Fruit fly (Drosophila melanogaster) whole organism, embryonic: ENCODE data around the gene Ank2.

Experiments used
- Atf3 ChIP-seq: fragments of 200-800 bp; sonication (Bioruptor generic); optimal IDR thresholded peaks from 3 replicates; lab custom pipeline; 2016; ENCODE audit warnings: missing biosample characterization, missing genetic modification characterization
- C15 ChIP-seq: fragments of 200-800 bp; sonication (Bioruptor generic); IDR thresholded peaks from 3 replicates; pipeline ENCODE4 v1.3.6; 2022; ENCODE audit warnings: missing biosample characterization, missing genetic modification characterization
- CG10147 ChIP-seq: fragments of 200-800 bp; sonication (Bioruptor generic); optimal IDR thresholded peaks from 2 replicates; lab custom pipeline; 2019; ENCODE audit warnings: missing biosample characterization, mild to moderate bottlenecking, missing genetic modification characterization, moderate library complexity
- CG10543 ChIP-seq: fragments of 200-800 bp; sonication (Bioruptor generic); optimal IDR thresholded peaks from 3 replicates; lab custom pipeline; 2017; ENCODE audit warnings: missing biosample characterization, mild to moderate bottlenecking, missing genetic modification characterization, moderate library complexity
- CG11093 ChIP-seq: fragments of 200-800 bp; sonication (Bioruptor generic); IDR thresholded peaks from 3 replicates; pipeline ENCODE4 v1.3.6; 2022; ENCODE audit warnings: missing biosample characterization, missing genetic modification characterization
- CG11456 ChIP-seq: fragments of 200-800 bp; sonication (Bioruptor generic); IDR thresholded peaks from 3 replicates; pipeline ENCODE4 v1.3.6; 2022; ENCODE audit warnings: missing biosample characterization, missing genetic modification characterization
- CG11504 ChIP-seq: fragments of 200-800 bp; sonication (Bioruptor generic); optimal IDR thresholded peaks from 3 replicates; lab custom pipeline; 2019; ENCODE audit warnings: missing biosample characterization, mild to moderate bottlenecking, missing genetic modification characterization, moderate library complexity
- CG13894 ChIP-seq: fragments of 200-800 bp; sonication (Bioruptor generic); optimal IDR thresholded peaks from 3 replicates; lab custom pipeline; 2018; ENCODE audit warnings: missing biosample characterization, mild to moderate bottlenecking, missing genetic modification characterization, moderate library complexity
- CG1602 ChIP-seq: fragments of 200-800 bp; sonication (Bioruptor generic); optimal IDR thresholded peaks from 3 replicates; lab custom pipeline; 2016; ENCODE audit warnings: missing biosample characterization, missing genetic modification characterization
- CG18262 ChIP-seq: fragments of 200-800 bp; optimal IDR thresholded peaks from 3 replicates; lab custom pipeline; 2019; ENCODE audit warnings: missing biosample characterization, mild to moderate bottlenecking, missing genetic modification characterization, moderate library complexity
- CG2129 ChIP-seq: fragments of 200-800 bp; sonication (Bioruptor generic); IDR thresholded peaks from 2 replicates; pipeline ENCODE4 v1.3.6; 2022; ENCODE audit warnings: missing biosample characterization, missing genetic modification characterization; ENCODE audit not compliant: partially characterized antibody
- CG30020 ChIP-seq: fragments of 200-800 bp; optimal IDR thresholded peaks from 2 replicates; lab custom pipeline; 2019; ENCODE audit warnings: missing biosample characterization, mild to moderate bottlenecking, missing genetic modification characterization, moderate library complexity
- CG31388 ChIP-seq: fragments of 200-800 bp; sonication (Bioruptor generic); optimal IDR thresholded peaks from 2 replicates; lab custom pipeline; 2016; ENCODE audit warnings: missing biosample characterization, missing genetic modification characterization
- CG33213 ChIP-seq: fragments of 200-800 bp; sonication (Bioruptor generic); optimal IDR thresholded peaks from 3 replicates; lab custom pipeline; 2016; ENCODE audit warnings: missing biosample characterization, missing genetic modification characterization
- CG42726 ChIP-seq: fragments of 200-800 bp; sonication (Bioruptor generic); IDR thresholded peaks from 2 replicates; pipeline ENCODE4 v1.3.6; 2022; ENCODE audit warnings: missing biosample characterization, missing genetic modification characterization; ENCODE audit not compliant: partially characterized antibody
- CG4404 ChIP-seq: fragments of 200-800 bp; sonication (Bioruptor generic); IDR thresholded peaks from 2 replicates; pipeline ENCODE4 v1.3.6; 2022; ENCODE audit warnings: missing biosample characterization, missing genetic modification characterization
- CG4730 ChIP-seq: fragments of 200-800 bp; sonication (Bioruptor generic); IDR thresholded peaks from 2 replicates; pipeline ENCODE4 v1.3.6; 2022; ENCODE audit warnings: missing biosample characterization, missing genetic modification characterization
- CG6175 ChIP-seq: fragments of 200-800 bp; sonication (Bioruptor generic); IDR thresholded peaks from 3 replicates; pipeline ENCODE4 v1.3.6; 2022; ENCODE audit warnings: missing biosample characterization, missing genetic modification characterization
- CG6272 ChIP-seq: fragments of 200-800 bp; sonication (Bioruptor generic); IDR thresholded peaks from 2 replicates; pipeline ENCODE4 v1.3.6; 2022; ENCODE audit warnings: missing biosample characterization, missing genetic modification characterization
- CG7271 ChIP-seq: fragments of 200-800 bp; sonication (Bioruptor generic); optimal IDR thresholded peaks from 2 replicates; lab custom pipeline; 2018; ENCODE audit warnings: missing biosample characterization, mild to moderate bottlenecking, missing genetic modification characterization, moderate library complexity
- CG7745 ChIP-seq: fragments of 200-800 bp; sonication (Bioruptor generic); optimal IDR thresholded peaks from 2 replicates; lab custom pipeline; 2018; ENCODE audit warnings: missing biosample characterization, mild to moderate bottlenecking, missing genetic modification characterization, moderate library complexity
- CG8944 ChIP-seq: fragments of 200-800 bp; sonication (Bioruptor generic); optimal IDR thresholded peaks from 3 replicates; lab custom pipeline; 2016; ENCODE audit warnings: missing biosample characterization, missing genetic modification characterization
- CG9876 ChIP-seq: fragments of 200-800 bp; sonication (Bioruptor generic); optimal IDR thresholded peaks from 2 replicates; lab custom pipeline; 2016; ENCODE audit warnings: missing biosample characterization, missing genetic modification characterization
- Camta ChIP-seq: fragments of 200-800 bp; sonication (Bioruptor generic); optimal IDR thresholded peaks from 2 replicates; lab custom pipeline; 2016; ENCODE audit warnings: missing biosample characterization, missing genetic modification characterization
- Ets65A ChIP-seq: fragments of 200-800 bp; sonication (Bioruptor generic); peaks from one replicate; lab custom pipeline; 2016; ENCODE audit warnings: missing biosample characterization, missing genetic modification characterization
- H2.0 ChIP-seq: fragments of 200-800 bp; sonication (Bioruptor generic); IDR thresholded peaks from 2 replicates; pipeline ENCODE4 v1.3.6; 2022; ENCODE audit warnings: missing biosample characterization, missing genetic modification characterization
- Hand ChIP-seq: fragments of 200-800 bp; sonication (Bioruptor generic); optimal IDR thresholded peaks from 2 replicates; lab custom pipeline; 2017; ENCODE audit warnings: mild to moderate bottlenecking, missing biosample characterization, missing genetic modification reagents, missing genetic modification characterization
- Hmr ChIP-seq: fragments of 200-800 bp; sonication (Bioruptor generic); optimal IDR thresholded peaks from 3 replicates; lab custom pipeline; 2017; ENCODE audit warnings: mild to moderate bottlenecking, missing biosample characterization, missing genetic modification reagents, missing genetic modification characterization
- Hmx ChIP-seq: fragments of 200-800 bp; sonication (Bioruptor generic); optimal IDR thresholded peaks from 2 replicates; lab custom pipeline; 2016; ENCODE audit warnings: missing biosample characterization, missing genetic modification characterization
- Mad ChIP-seq: fragments of 200-800 bp; sonication (Bioruptor generic); optimal IDR thresholded peaks from 2 replicates; lab custom pipeline; 2016; ENCODE audit warnings: missing biosample characterization, missing genetic modification characterization
- Med ChIP-seq: fragments of 200-800 bp; sonication (Bioruptor generic); peaks from one replicate; lab custom pipeline; 2016; ENCODE audit warnings: missing biosample characterization, missing genetic modification characterization, mild to moderate bottlenecking, inconsistent platforms, moderate library complexity
- NfI ChIP-seq: fragments of 200-800 bp; sonication (Bioruptor generic); optimal IDR thresholded peaks from 3 replicates; lab custom pipeline; 2018; ENCODE audit warnings: missing biosample characterization, mild to moderate bottlenecking, missing genetic modification characterization, moderate library complexity
- al ChIP-seq: fragments of 200-800 bp; sonication (Bioruptor generic); IDR thresholded peaks from 2 replicates; pipeline ENCODE4 v1.3.6; 2022; ENCODE audit warnings: missing biosample characterization, missing genetic modification characterization
- ash1 ChIP-seq: fragments of 200-800 bp; sonication (Bioruptor generic); optimal IDR thresholded peaks from 2 replicates; lab custom pipeline; 2018; ENCODE audit warnings: missing biosample characterization, mild to moderate bottlenecking, missing genetic modification characterization
- chif ChIP-seq, 2 experiments: fragments of 200-800 bp; sonication (Bioruptor generic); optimal IDR thresholded peaks; 3 replicates each; lab custom pipeline; 2016; ENCODE audit warnings: missing biosample characterization in 2 of 2, missing genetic modification characterization in 2 of 2
- ci ChIP-seq: fragments of 200-800 bp; sonication (Bioruptor generic); IDR thresholded peaks from 3 replicates; pipeline ENCODE4 v1.3.6; 2022; ENCODE audit warnings: missing biosample characterization, missing genetic modification characterization
- ems ChIP-seq: fragments of 200-800 bp; sonication (Bioruptor generic); optimal IDR thresholded peaks from 3 replicates; lab custom pipeline; 2016; ENCODE audit warnings: missing biosample characterization, missing genetic modification characterization
- eyg ChIP-seq: fragments of 200-800 bp; sonication (Bioruptor generic); optimal IDR thresholded peaks from 3 replicates; lab custom pipeline; 2016; ENCODE audit warnings: missing biosample characterization, missing genetic modification characterization
- fd102C ChIP-seq: fragments of 200-800 bp; sonication (Bioruptor generic); optimal IDR thresholded peaks from 2 replicates; lab custom pipeline; 2018; ENCODE audit warnings: missing biosample characterization, mild to moderate bottlenecking, missing genetic modification characterization, moderate library complexity
- hkb ChIP-seq, 2 experiments: fragments of 200-800 bp in 1 of 2; fragments of >200 bp in 1 of 2; sonication (Bioruptor generic) in 1 of 2; IDR thresholded peaks in 1 of 2; optimal IDR thresholded peaks in 1 of 2; 2 replicates each; pipeline versions ENCODE4 v1.3.6 to Lab custom; 2017 to 2022; ENCODE audit warnings: missing biosample characterization in 1 of 2, missing genetic modification characterization in 1 of 2
- mam ChIP-seq: fragments of 200-800 bp; sonication (Bioruptor generic); optimal IDR thresholded peaks from 3 replicates; lab custom pipeline; 2016; ENCODE audit warnings: missing biosample characterization, missing genetic modification characterization
- nmo ChIP-seq: fragments of 200-800 bp; sonication (Bioruptor generic); optimal IDR thresholded peaks from 2 replicates; lab custom pipeline; 2018; ENCODE audit warnings: missing biosample characterization, mild to moderate bottlenecking, missing genetic modification characterization, moderate library complexity
- pan ChIP-seq, 4 experiments: fragments of >200 bp in 3 of 4; fragments of 200-800 bp in 1 of 4; sonication (Bioruptor generic) in 1 of 4; optimal IDR thresholded peaks in 3 of 4; IDR thresholded peaks in 1 of 4; 2 replicates each; pipeline versions ENCODE4 v1.3.6 to Lab custom; 2017 to 2022; ENCODE audit warnings: missing biosample characterization in 2 of 4, missing genetic modification characterization in 2 of 4, mixed read lengths in 1 of 4
- pzg ChIP-seq: fragments of 200-800 bp; sonication (Bioruptor generic); optimal IDR thresholded peaks from 3 replicates; lab custom pipeline; 2018; ENCODE audit warnings: missing biosample characterization, mild to moderate bottlenecking, missing genetic modification characterization, moderate library complexity
- row ChIP-seq: fragments of 200-800 bp; sonication (Bioruptor generic); IDR thresholded peaks from 3 replicates; pipeline ENCODE4 v1.3.6; 2022; ENCODE audit warnings: missing biosample characterization, missing genetic modification characterization
- sens ChIP-seq: fragments of 200-800 bp; sonication (Bioruptor generic); peaks from one replicate; lab custom pipeline; 2016; ENCODE audit warnings: missing biosample characterization, missing genetic modification characterization
- seq ChIP-seq: fragments of 200-800 bp; sonication (Bioruptor generic); IDR thresholded peaks from 2 replicates; pipeline ENCODE4 v1.3.6; 2022; ENCODE audit warnings: missing biosample characterization, missing genetic modification characterization
- sisA ChIP-seq: fragments of 200-800 bp; sonication (Bioruptor generic); IDR thresholded peaks from 2 replicates; pipeline ENCODE4 v1.3.6; 2022; ENCODE audit warnings: missing biosample characterization, missing genetic modification characterization
- so ChIP-seq: fragments of 200-800 bp; sonication (Bioruptor generic); IDR thresholded peaks from 3 replicates; pipeline ENCODE4 v1.3.6; 2022; ENCODE audit warnings: missing biosample characterization, missing genetic modification characterization
- zfh1 ChIP-seq: fragments of 200-800 bp; sonication (Bioruptor generic); IDR thresholded peaks from 3 replicates; pipeline ENCODE4 v1.3.6; 2022; ENCODE audit warnings: missing biosample characterization, missing genetic modification characterization

Ank2 gene

dm6 chr3L:7717863-7718560, at the start of gene Ank2:
Gene Ank2, minus strand, starts transcription at chr3L:7718395.
- TF ChIP-seq zfh1 (GFP tag; lab: Robert Waterston, UW): no peak
- TF ChIP-seq CG10147: no peak
- TF ChIP-seq mam (GFP tag; lab: Kevin White, UChicago): peak; percentile 55
- no peak for TF ChIP-seq seq (GFP tag; lab: Robert Waterston, UW)
- no peak for TF ChIP-seq Hmr (GFP tag; lab: Kevin White, UChicago)
- no peak for TF ChIP-seq CG4404 (GFP tag; lab: Robert Waterston, UW)
- TF ChIP-seq pzg (GFP tag; lab: Kevin White, UChicago): no peak
- TF ChIP-seq CG1602 (GFP tag; lab: Kevin White, UChicago): no peak
- TF ChIP-seq CG11456 (GFP tag; lab: Robert Waterston, UW): peak; percentile 47; the same call in 1 of the 3 replicates
- TF ChIP-seq CG33213: no peak
- no peak for TF ChIP-seq hkb (optimal IDR thresholded peaks at IDR 0.05; lab: Kevin White, UChicago)
- no peak for TF ChIP-seq hkb (GFP tag; IDR thresholded peaks at IDR 0.05; lab: Robert Waterston, UW)
- no peak for TF ChIP-seq CG8944 (GFP tag; lab: Kevin White, UChicago)
- no peak for TF ChIP-seq eyg (GFP tag; lab: Kevin White, UChicago)
- no peak for TF ChIP-seq CG2129 (GFP tag; lab: Robert Waterston, UW)
- TF ChIP-seq CG18262 (tag; lab: Kevin White, UChicago): no peak
- TF ChIP-seq CG30020 (tag; lab: Kevin White, UChicago): no peak
- TF ChIP-seq H2.0 (GFP tag; lab: Robert Waterston, UW): no peak
- no peak for TF ChIP-seq ci (GFP tag; lab: Robert Waterston, UW)
- no peak for TF ChIP-seq row (GFP tag; lab: Robert Waterston, UW)
- peak; percentile 52 for TF ChIP-seq NfI (GFP tag; lab: Kevin White, UChicago)
- TF ChIP-seq CG42726 (GFP tag; lab: Robert Waterston, UW): no peak
- TF ChIP-seq Hand: no peak
- no peak for TF ChIP-seq so (GFP tag; lab: Robert Waterston, UW)
- no peak for TF ChIP-seq CG11504 (tag; lab: Kevin White, UChicago)
- no peak for TF ChIP-seq fd102C (GFP tag; lab: Kevin White, UChicago)
- no peak for TF ChIP-seq Mad (GFP tag; lab: Kevin White, UChicago)
- TF ChIP-seq al (GFP tag; lab: Robert Waterston, UW): no peak
- no peak for TF ChIP-seq ems
- TF ChIP-seq Camta: no peak
- TF ChIP-seq nmo: no peak
- TF ChIP-seq CG9876 (GFP tag; lab: Kevin White, UChicago): no peak
- no peak for TF ChIP-seq CG6175 (GFP tag; lab: Robert Waterston, UW)
- no peak for TF ChIP-seq Atf3 (GFP tag; lab: Kevin White, UChicago)
- no peak for TF ChIP-seq C15 (GFP tag; lab: Robert Waterston, UW)
- TF ChIP-seq Ets65A (GFP tag; lab: Kevin White, UChicago): peak; percentile 55
- TF ChIP-seq CG10543 (GFP tag; lab: Kevin White, UChicago): no peak
- TF ChIP-seq ash1 (GFP tag; lab: Kevin White, UChicago): no peak
- TF ChIP-seq sisA (GFP tag; lab: Robert Waterston, UW): no peak
- TF ChIP-seq CG13894 (tag; lab: Kevin White, UChicago): peak; percentile 91
- TF ChIP-seq CG6272 (GFP tag; lab: Robert Waterston, UW): no peak
- no peak for TF ChIP-seq CG31388 (GFP tag; lab: Kevin White, UChicago)
- no peak for TF ChIP-seq sens (GFP tag; lab: Kevin White, UChicago)
- TF ChIP-seq pan (optimal IDR thresholded peaks at IDR 0.05; lab: Kevin White, UChicago): no peak
- TF ChIP-seq pan (GFP tag; optimal IDR thresholded peaks at IDR 0.05 in 1 of 2, IDR thresholded peaks at IDR 0.05 in 1 of 2): no peak
- no peak for TF ChIP-seq CG4730 (GFP tag; lab: Robert Waterston, UW)
- peak; percentile 62 for TF ChIP-seq Med (GFP tag; lab: Kevin White, UChicago)
- no peak for TF ChIP-seq CG11093 (GFP tag; lab: Robert Waterston, UW)
- TF ChIP-seq chif (GFP tag; optimal IDR thresholded peaks at IDR 0.05; lab: Kevin White, UChicago): peak in 1 of 2 experiments; percentile 18
- TF ChIP-seq Hmx (GFP tag; lab: Kevin White, UChicago): no peak
- TF ChIP-seq CG7745 (tag; lab: Kevin White, UChicago): no peak
- TF ChIP-seq CG7271 (tag; lab: Kevin White, UChicago): no peak
